Fruit fly (Drosophila melanogaster): ENCODE measurements around the gene Acp32CD.

Gene Acp32CD

DNA sequence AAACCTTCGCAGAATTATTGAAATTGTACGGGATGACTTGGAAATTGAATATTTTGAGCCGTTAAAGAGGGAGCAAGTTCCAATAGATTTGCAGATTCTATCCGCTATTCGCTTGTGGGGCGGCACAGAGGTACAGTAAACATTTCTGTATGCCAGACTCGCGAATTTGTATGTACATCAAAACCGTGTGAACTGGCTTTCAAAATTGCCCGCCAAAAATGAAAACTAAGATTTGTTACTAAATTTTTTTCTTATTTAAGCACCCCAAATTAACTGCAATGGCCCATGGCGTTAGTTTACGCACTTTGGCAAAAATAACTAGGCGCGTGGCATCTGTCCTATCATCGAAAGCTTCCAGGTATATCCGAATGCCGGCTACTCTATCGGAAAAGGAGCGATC lies 27.4 kb upstream of the Acp32CD start:
- no peak for TF ChIP-seq Myc (optimal IDR thresholded peaks at IDR 0.05)
- TF ChIP-seq Sin3A (optimal IDR thresholded peaks at IDR 0.05), result no peak
- no peak for TF ChIP-seq ttk (optimal IDR thresholded peaks at IDR 0.05)
- TF ChIP-seq psq (optimal IDR thresholded peaks at IDR 0.05), result no peak
- TF ChIP-seq insv (optimal IDR thresholded peaks at IDR 0.05), result no peak
- TF ChIP-seq h (optimal IDR thresholded peaks at IDR 0.05), result no peak

dm6 chr2L:10989162-10989561 lies 26.3 kb upstream of the Acp32CD start, which contains the start of gene TTLL4A:
TSS of gene TTLL4A (plus strand) at chr2L:10989401.
- TF ChIP-seq h (optimal IDR thresholded peaks at IDR 0.05) (no peak), psq (optimal IDR thresholded peaks at IDR 0.05) (no peak), ttk (optimal IDR thresholded peaks at IDR 0.05) (no peak), Myc (optimal IDR thresholded peaks at IDR 0.05) (no peak), Sin3A (optimal IDR thresholded peaks at IDR 0.05) (no peak), insv (optimal IDR thresholded peaks at IDR 0.05) (no peak)

dm6 chr2L:11001376-11002122 lies 13.9 kb upstream of the Acp32CD start, which contains the start of the genes aub and lectin-33A:
TSS of gene aub (minus strand) at chr2L:11001476.
TSS of gene lectin-33A (plus strand) at chr2L:11002072.
- TF ChIP-seq psq (optimal IDR thresholded peaks at IDR 0.05) (no peak), Sin3A (optimal IDR thresholded peaks at IDR 0.05) (no peak)

- TF ChIP-seq Sin3A (optimal IDR thresholded peaks at IDR 0.05), result no peak
- TF ChIP-seq insv (optimal IDR thresholded peaks at IDR 0.05), result no peak
- TF ChIP-seq ttk (optimal IDR thresholded peaks at IDR 0.05), result no peak
- TF ChIP-seq Myc (optimal IDR thresholded peaks at IDR 0.05), result no peak
- TF ChIP-seq psq (optimal IDR thresholded peaks at IDR 0.05), result no peak
- TF ChIP-seq h (optimal IDR thresholded peaks at IDR 0.05), result no peak
These were observed 11.3 kb upstream of the Acp32CD start, which contains the start of gene RpL9 for dm6 chr2L:11003925-11004673. TSS of gene RpL9 (minus strand) at chr2L:11004189.

DNA sequence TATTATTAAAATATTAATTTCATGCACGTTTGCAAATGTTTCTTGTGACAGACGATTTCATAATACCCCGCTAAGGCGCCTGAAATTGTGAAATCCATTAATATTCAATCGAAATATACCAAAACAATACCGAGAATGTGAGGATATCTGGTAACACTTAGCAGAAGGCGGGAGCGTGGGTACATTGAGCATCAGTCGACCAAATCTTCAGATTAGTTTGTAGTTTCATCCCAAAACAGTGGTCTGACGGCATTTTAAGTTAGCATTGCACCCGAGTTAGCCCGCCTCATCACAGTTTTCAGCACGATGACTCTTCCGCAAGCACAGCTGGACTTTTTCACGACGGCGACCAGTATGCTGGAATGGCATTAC lies 10.8 kb upstream of the Acp32CD start, which contains the start of gene Nup154:
Gene Nup154, plus strand, starts transcription at position 147 of the 372 bp plus-strand sequence.
- no peak for TF ChIP-seq h (optimal IDR thresholded peaks at IDR 0.05)
- no peak for TF ChIP-seq psq (optimal IDR thresholded peaks at IDR 0.05)
- TF ChIP-seq insv (optimal IDR thresholded peaks at IDR 0.05), result no peak
- TF ChIP-seq ttk (optimal IDR thresholded peaks at IDR 0.05), result no peak
- TF ChIP-seq Sin3A (optimal IDR thresholded peaks at IDR 0.05), result no peak
- no peak for TF ChIP-seq Myc (optimal IDR thresholded peaks at IDR 0.05)

- TF ChIP-seq Sin3A (optimal IDR thresholded peaks at IDR 0.05), result no peak
- TF ChIP-seq Myc (optimal IDR thresholded peaks at IDR 0.05), result no peak
- no peak for TF ChIP-seq h (optimal IDR thresholded peaks at IDR 0.05)
- no peak for TF ChIP-seq ttk (optimal IDR thresholded peaks at IDR 0.05)
- no peak for TF ChIP-seq insv (optimal IDR thresholded peaks at IDR 0.05)
- no peak for TF ChIP-seq psq (optimal IDR thresholded peaks at IDR 0.05)
These were observed 4.4 kb upstream of the Acp32CD start, which contains the start of the genes Art8 and dUTPase for dm6 chr2L:11010999-11011398. TSS of gene Art8 (minus strand) at chr2L:11011086. TSS of gene dUTPase (plus strand) at chr2L:11011312.

DNA sequence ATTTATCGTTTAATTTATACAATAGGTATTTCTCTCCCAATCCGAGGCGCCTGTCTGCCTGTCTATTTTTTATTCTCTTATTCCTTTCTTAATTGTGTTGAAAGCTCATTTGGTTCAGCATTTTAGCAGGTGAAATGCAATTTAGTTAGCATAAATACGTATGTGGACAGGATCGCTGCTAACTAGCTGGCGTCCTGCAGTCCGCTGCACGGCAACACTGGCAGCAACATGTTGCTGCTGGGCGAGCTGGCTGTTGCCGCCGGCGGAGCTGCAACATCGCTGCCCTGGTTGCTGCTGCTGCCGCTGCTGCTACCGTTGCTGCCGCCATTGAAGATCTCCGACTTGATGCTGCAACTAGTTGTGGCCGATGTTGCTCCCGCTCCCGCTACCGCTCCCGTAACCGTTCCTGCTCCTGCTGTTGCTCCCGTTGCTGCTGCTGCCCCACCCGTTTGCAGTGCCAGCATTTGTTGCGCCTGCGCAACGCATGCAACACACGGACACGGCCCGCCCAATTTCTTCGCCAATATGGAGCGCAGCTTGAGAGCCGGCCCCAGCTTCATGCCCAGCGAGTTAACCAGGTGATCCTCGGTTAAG lies 1.3 kb upstream of the Acp32CD start:
- TF ChIP-seq insv (optimal IDR thresholded peaks at IDR 0.05) (no peak), psq (optimal IDR thresholded peaks at IDR 0.05) (no peak), Myc (optimal IDR thresholded peaks at IDR 0.05) (no peak), Sin3A (optimal IDR thresholded peaks at IDR 0.05) (no peak)

DNA sequence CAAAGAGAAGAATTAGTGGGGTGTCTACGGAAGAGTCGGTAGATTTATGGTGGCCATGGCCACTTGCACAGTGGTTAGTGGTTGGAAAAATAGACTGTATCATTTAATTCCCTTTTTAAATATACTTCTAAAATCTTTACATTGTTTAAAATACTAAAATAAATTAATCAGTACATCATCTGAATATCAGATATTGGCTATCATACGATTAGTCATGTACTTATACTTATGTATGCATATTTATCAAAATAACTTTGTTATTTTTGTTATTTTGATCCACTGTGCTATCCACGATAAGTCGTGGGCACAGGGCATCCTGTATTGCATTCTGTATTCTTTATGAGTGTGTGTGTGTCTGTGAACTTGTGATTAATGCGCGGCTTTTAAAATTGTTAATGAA lies 749 bp upstream of the Acp32CD start:
- TF ChIP-seq Sin3A (optimal IDR thresholded peaks at IDR 0.05), result no peak
- TF ChIP-seq Myc (optimal IDR thresholded peaks at IDR 0.05), result no peak
- TF ChIP-seq psq (optimal IDR thresholded peaks at IDR 0.05), result no peak
- TF ChIP-seq insv (optimal IDR thresholded peaks at IDR 0.05), result no peak
- TF ChIP-seq h (optimal IDR thresholded peaks at IDR 0.05), result no peak
- TF ChIP-seq ttk (optimal IDR thresholded peaks at IDR 0.05), result no peak

DNA sequence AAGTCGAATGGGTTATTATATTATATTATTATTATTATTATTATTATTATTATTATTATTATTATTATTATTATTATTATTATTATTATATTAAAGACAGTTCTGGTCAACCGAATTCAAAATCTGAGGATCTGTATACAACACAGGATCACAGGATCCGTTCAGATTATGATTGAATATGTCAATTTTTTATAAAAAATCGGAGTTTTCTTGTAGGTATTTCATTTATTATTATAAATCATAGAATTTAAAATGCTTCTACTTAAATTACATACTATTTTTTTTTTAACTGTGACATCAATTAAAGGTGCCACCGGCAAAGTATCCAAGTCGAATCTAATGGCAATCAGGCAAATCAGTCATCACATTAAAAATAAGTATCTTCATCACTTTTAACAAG lies 1.3 kb downstream of the Acp32CD start, which contains the start of gene CG14913:
Gene CG14913, plus strand, starts transcription at position 301 of the 400 bp plus-strand sequence.
- TF ChIP-seq psq (optimal IDR thresholded peaks at IDR 0.05), result no peak
- TF ChIP-seq h (optimal IDR thresholded peaks at IDR 0.05), result no peak
- TF ChIP-seq ttk (optimal IDR thresholded peaks at IDR 0.05), result no peak
- no peak for TF ChIP-seq Myc (optimal IDR thresholded peaks at IDR 0.05)
- no peak for TF ChIP-seq insv (optimal IDR thresholded peaks at IDR 0.05)
- TF ChIP-seq Sin3A (optimal IDR thresholded peaks at IDR 0.05), result no peak

DNA sequence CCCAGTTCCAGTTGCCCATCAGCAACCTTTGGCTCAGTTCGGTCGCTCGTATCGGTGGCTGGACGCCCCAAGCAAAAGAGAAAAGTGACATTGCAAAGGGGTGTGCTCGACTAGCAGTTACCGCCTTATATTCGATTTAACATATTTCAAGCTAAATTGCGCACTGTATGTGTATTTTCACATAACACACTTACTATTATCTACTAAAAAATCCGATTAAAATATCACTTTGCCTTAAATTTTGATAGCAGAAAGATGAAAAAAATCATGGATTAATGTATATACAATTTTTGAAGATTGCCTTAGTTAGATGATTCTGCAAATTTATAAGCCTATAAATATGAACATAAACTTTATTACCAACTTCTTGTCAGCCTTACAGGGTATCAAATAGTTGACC lies 6.2 kb downstream of the Acp32CD start:
- TF ChIP-seq h (optimal IDR thresholded peaks at IDR 0.05), result no peak
- TF ChIP-seq Myc (optimal IDR thresholded peaks at IDR 0.05), result no peak
- TF ChIP-seq Sin3A (optimal IDR thresholded peaks at IDR 0.05), result no peak
- no peak for TF ChIP-seq ttk (optimal IDR thresholded peaks at IDR 0.05)
- no peak for TF ChIP-seq insv (optimal IDR thresholded peaks at IDR 0.05)
- no peak for TF ChIP-seq psq (optimal IDR thresholded peaks at IDR 0.05)

DNA sequence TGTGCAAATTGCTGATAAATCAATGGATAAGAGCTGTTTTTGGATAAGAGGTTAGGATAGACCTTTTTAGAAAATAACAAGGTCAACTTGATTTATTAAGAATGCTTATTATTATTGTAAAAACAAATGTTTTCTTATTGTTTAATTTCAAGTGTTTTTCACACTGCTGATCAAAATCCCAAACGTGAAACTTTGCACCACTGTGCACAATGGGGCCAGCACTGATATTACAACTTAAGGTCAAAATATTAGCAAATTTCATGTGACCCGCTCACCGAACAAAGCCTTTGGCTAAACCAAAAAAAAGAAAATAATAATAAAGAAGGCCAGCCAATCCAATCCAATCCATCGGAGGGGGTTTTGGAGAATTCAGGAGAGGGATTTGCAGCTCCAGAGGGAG lies 7.4 kb downstream of the Acp32CD start:
- no peak for TF ChIP-seq insv (optimal IDR thresholded peaks at IDR 0.05)
- TF ChIP-seq Sin3A (optimal IDR thresholded peaks at IDR 0.05), result no peak
- no peak for TF ChIP-seq Myc (optimal IDR thresholded peaks at IDR 0.05)
- TF ChIP-seq h (optimal IDR thresholded peaks at IDR 0.05), result no peak
- no peak for TF ChIP-seq psq (optimal IDR thresholded peaks at IDR 0.05)
- TF ChIP-seq ttk (optimal IDR thresholded peaks at IDR 0.05), result no peak

DNA sequence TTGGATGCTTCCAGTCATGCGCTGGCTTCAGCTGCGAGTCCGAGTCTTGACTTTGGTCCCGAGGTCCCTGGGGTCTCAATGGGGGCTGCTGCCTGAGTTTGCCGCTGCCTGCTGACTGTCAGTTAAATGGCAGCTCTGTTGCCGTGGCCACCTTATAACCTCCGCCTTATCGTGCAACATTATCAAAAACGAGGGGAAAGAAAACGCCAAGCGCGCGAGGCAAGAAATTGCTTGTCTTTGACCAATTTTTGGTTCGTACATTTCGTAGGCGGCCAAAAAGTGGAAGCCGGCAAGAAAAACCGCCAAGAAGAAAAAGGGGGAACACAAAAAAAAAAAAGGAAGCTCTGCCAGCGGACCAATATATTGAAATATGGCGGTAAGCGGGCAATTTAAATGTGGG lies 8.5 kb downstream of the Acp32CD start:
- TF ChIP-seq Myc (optimal IDR thresholded peaks at IDR 0.05) (no peak), psq (optimal IDR thresholded peaks at IDR 0.05) (no peak), insv (optimal IDR thresholded peaks at IDR 0.05) (no peak)
